Worm (Caenorhabditis elegans): Measurements from ENCODE around the gene unc-22.

- TF ChIP-seq egl-27 (tag; optimal IDR thresholded peaks at IDR 0.05) (no peak), fkh-10 (GFP tag; optimal IDR thresholded peaks at IDR 0.05) (no peak), pha-4 (tag; optimal IDR thresholded peaks at IDR 0.05) (no peak), tbx-2 (tag; optimal IDR thresholded peaks at IDR 0.05) (no peak), ZK546.5 (tag; optimal IDR thresholded peaks at IDR 0.05) (no peak), R02D3.7 (tag; optimal IDR thresholded peaks at IDR 0.05) (no peak), pqm-1 (tag; optimal IDR thresholded peaks at IDR 0.05) (no peak), ztf-4 (tag; optimal IDR thresholded peaks at IDR 0.05) (no peak)
Measured at ce11 chrIV:11949717-11950116, 61.1 kb downstream of the unc-22 start, which contains the start of gene hdl-1.
